Fruit fly (Drosophila melanogaster) whole organism, embryonic: ENCODE measurements around the gene mei-P22.

Experiments
- Awh ChIP-seq: fragments of 200-800 bp; sonication (Bioruptor generic); IDR thresholded peaks from 2 replicates; pipeline ENCODE4, ENCODE4 v1.3.6; 2022; ENCODE audit warnings: missing biosample characterization, missing genetic modification characterization
- CG11696 ChIP-seq: fragments of 200-800 bp; sonication (Bioruptor generic); IDR thresholded peaks from 2 replicates; pipeline ENCODE4 v1.3.6; 2022; ENCODE audit warnings: missing biosample characterization, missing genetic modification characterization
- CG12155 ChIP-seq: fragments of 200-800 bp; sonication (Bioruptor generic); optimal IDR thresholded peaks from 3 replicates; lab custom pipeline; 2016; ENCODE audit warnings: missing biosample characterization, missing genetic modification characterization
- CG14710 ChIP-seq: fragments of 200-800 bp; sonication (Bioruptor generic); optimal IDR thresholded peaks from 3 replicates; lab custom pipeline; 2019; ENCODE audit warnings: missing biosample characterization, mild to moderate bottlenecking, missing genetic modification characterization, moderate library complexity
- CG15011 ChIP-seq: fragments of 200-800 bp; sonication (Bioruptor generic); optimal IDR thresholded peaks from 3 replicates; lab custom pipeline; 2018; ENCODE audit warnings: missing biosample characterization, mild to moderate bottlenecking, missing genetic modification characterization
- CG16863 ChIP-seq: fragments of 200-800 bp; sonication (Bioruptor generic); optimal IDR thresholded peaks from 3 replicates; lab custom pipeline; 2016; ENCODE audit warnings: missing biosample characterization, missing genetic modification characterization
- CG17186 ChIP-seq: fragments of 200-800 bp; sonication (Bioruptor generic); optimal IDR thresholded peaks from 3 replicates; lab custom pipeline; 2017; ENCODE audit warnings: missing biosample characterization, missing genetic modification reagents, missing genetic modification characterization
- CG17612 ChIP-seq: fragments of 200-800 bp; sonication (Bioruptor generic); IDR thresholded peaks from 2 replicates; pipeline ENCODE4 v1.3.6; 2022; ENCODE audit warnings: missing biosample characterization, missing genetic modification characterization
- CG34224 ChIP-seq: fragments of 200-800 bp; sonication (Bioruptor generic); IDR thresholded peaks from 3 replicates; pipeline ENCODE4 v1.3.6; 2022; ENCODE audit warnings: missing biosample characterization, missing genetic modification characterization; ENCODE audit not compliant: partially characterized antibody
- CG3726 ChIP-seq: fragments of 200-800 bp; sonication (Bioruptor generic); IDR thresholded peaks from 3 replicates; pipeline ENCODE4, ENCODE4 v1.3.6; 2022; ENCODE audit warnings: missing biosample characterization, missing genetic modification characterization
- CG4328 ChIP-seq: fragments of 200-800 bp; sonication (Bioruptor generic); optimal IDR thresholded peaks from 3 replicates; lab custom pipeline; 2017; ENCODE audit warnings: missing biosample characterization, missing genetic modification reagents, missing genetic modification characterization
- CG6765 ChIP-seq: fragments of 200-800 bp; sonication (Bioruptor generic); optimal IDR thresholded peaks from 3 replicates; lab custom pipeline; 2017; ENCODE audit warnings: missing biosample characterization, mild to moderate bottlenecking, missing genetic modification characterization
- CG7556 ChIP-seq: fragments of 200-800 bp; sonication (Bioruptor generic); optimal IDR thresholded peaks from 2 replicates; lab custom pipeline; 2017; ENCODE audit warnings: missing biosample characterization, mild to moderate bottlenecking, missing genetic modification characterization
- CG7928 ChIP-seq: fragments of 200-800 bp; sonication (Bioruptor generic); optimal IDR thresholded peaks from 2 replicates; lab custom pipeline; 2017; ENCODE audit warnings: missing biosample characterization, mild to moderate bottlenecking, missing genetic modification characterization
- CG8281 ChIP-seq: fragments of 200-800 bp; sonication (Bioruptor generic); optimal IDR thresholded peaks from 2 replicates; lab custom pipeline; 2018; ENCODE audit warnings: missing biosample characterization, mild to moderate bottlenecking, missing genetic modification characterization, moderate library complexity
- CG9932 ChIP-seq: fragments of 200-800 bp; sonication (Bioruptor generic); IDR thresholded peaks from 2 replicates; pipeline ENCODE4 v1.3.6; 2022; ENCODE audit warnings: missing biosample characterization, missing genetic modification characterization
- Dfd ChIP-seq, 2 experiments: fragments of >200 bp; optimal IDR thresholded peaks; 2 replicates each; lab custom pipeline; 2017; ENCODE audit warnings: missing biosample characterization in 2 of 2, missing genetic modification characterization in 2 of 2
- E2f2 ChIP-seq: fragments of 200-800 bp; sonication (Bioruptor generic); IDR thresholded peaks from 2 replicates; pipeline ENCODE4 v1.3.6; 2022; ENCODE audit warnings: missing biosample characterization, missing genetic modification characterization
- Eip74EF ChIP-seq, 2 experiments: fragments of 200-800 bp in 1 of 2; fragments of >200 bp in 1 of 2; sonication (Bioruptor generic) in 1 of 2; optimal IDR thresholded peaks; 2 replicates each; lab custom pipeline; 2017 to 2019; ENCODE audit warnings: missing biosample characterization in 2 of 2, missing genetic modification characterization in 2 of 2, mild to moderate bottlenecking in 1 of 2, moderate library complexity in 1 of 2
- Ets65A ChIP-seq: fragments of 200-800 bp; sonication (Bioruptor generic); peaks from one replicate; lab custom pipeline; 2016; ENCODE audit warnings: missing biosample characterization, missing genetic modification characterization
- Fer2 ChIP-seq: fragments of 200-800 bp; sonication (Bioruptor generic); optimal IDR thresholded peaks from 2 replicates; lab custom pipeline; 2018; ENCODE audit warnings: missing biosample characterization, mild to moderate bottlenecking, missing genetic modification characterization, moderate library complexity
- H2.0 ChIP-seq: fragments of 200-800 bp; sonication (Bioruptor generic); IDR thresholded peaks from 2 replicates; pipeline ENCODE4 v1.3.6; 2022; ENCODE audit warnings: missing biosample characterization, missing genetic modification characterization
- Hr78 ChIP-seq, 2 experiments: fragments of 200-800 bp in 1 of 2; fragments of >200 bp in 1 of 2; sonication (Bioruptor generic) in 1 of 2; optimal IDR thresholded peaks; 2 replicates each; lab custom pipeline; 2017 to 2019; ENCODE audit warnings: missing biosample characterization in 2 of 2, missing genetic modification characterization in 2 of 2, mild to moderate bottlenecking in 1 of 2, moderate library complexity in 1 of 2
- NfI ChIP-seq: fragments of 200-800 bp; sonication (Bioruptor generic); optimal IDR thresholded peaks from 3 replicates; lab custom pipeline; 2018; ENCODE audit warnings: missing biosample characterization, mild to moderate bottlenecking, missing genetic modification characterization, moderate library complexity
- Rx ChIP-seq: fragments of 200-800 bp; sonication (Bioruptor generic); IDR thresholded peaks from 2 replicates; pipeline ENCODE4 v1.3.6; 2022; ENCODE audit warnings: missing biosample characterization, missing genetic modification characterization
- Sin3A ChIP-seq: fragments of >200 bp; optimal IDR thresholded peaks from 2 replicates; lab custom pipeline; 2018
- Spps ChIP-seq: fragments of 200-800 bp; sonication (Bioruptor generic); optimal IDR thresholded peaks from 2 replicates; lab custom pipeline; 2018; ENCODE audit warnings: missing biosample characterization, mild to moderate bottlenecking, missing genetic modification characterization
- Trl ChIP-seq, 3 experiments: fragments of >200 bp in 2 of 3; fragments of 200-800 bp in 1 of 3; sonication (Bioruptor generic) in 1 of 3; optimal IDR thresholded peaks; 2 replicates in 1 of 3; 3 replicates in 2 of 3; lab custom pipeline; 2016 to 2017; ENCODE audit warnings: missing biosample characterization in 1 of 3, missing genetic modification characterization in 1 of 3
- YL-1 ChIP-seq: fragments of 200-800 bp; sonication (Bioruptor generic); optimal IDR thresholded peaks from 3 replicates; lab custom pipeline; 2017; ENCODE audit warnings: missing biosample characterization, mild to moderate bottlenecking, missing genetic modification characterization
- al ChIP-seq: fragments of 200-800 bp; sonication (Bioruptor generic); IDR thresholded peaks from 2 replicates; pipeline ENCODE4 v1.3.6; 2022; ENCODE audit warnings: missing biosample characterization, missing genetic modification characterization
- aop ChIP-seq: fragments of 200-800 bp; sonication (Bioruptor generic); IDR thresholded peaks from 2 replicates; pipeline ENCODE4 v1.3.6; 2022; ENCODE audit warnings: missing biosample characterization, missing genetic modification characterization
- ase ChIP-seq: fragments of 200-800 bp; sonication (Bioruptor generic); IDR thresholded peaks from 3 replicates; pipeline ENCODE4 v1.3.6; 2022; ENCODE audit warnings: missing biosample characterization, missing genetic modification characterization
- ato ChIP-seq: fragments of 200-800 bp; sonication (Bioruptor generic); IDR thresholded peaks from 2 replicates; pipeline ENCODE4 v1.3.6; 2022; ENCODE audit warnings: missing biosample characterization, missing genetic modification characterization; ENCODE audit not compliant: partially characterized antibody
- az2 ChIP-seq: fragments of 200-800 bp; sonication (Bioruptor generic); optimal IDR thresholded peaks from 3 replicates; lab custom pipeline; 2016; ENCODE audit warnings: missing biosample characterization, missing genetic modification characterization
- bowl ChIP-seq: fragments of 200-800 bp; sonication (Bioruptor generic); IDR thresholded peaks from 2 replicates; pipeline ENCODE4 v1.3.6; 2022; ENCODE audit warnings: missing biosample characterization, missing genetic modification characterization
- caup ChIP-seq: fragments of 200-800 bp; sonication (Bioruptor generic); optimal IDR thresholded peaks from 3 replicates; lab custom pipeline; 2017; ENCODE audit warnings: missing biosample characterization, mild to moderate bottlenecking, missing genetic modification characterization, moderate library complexity; ENCODE audit not compliant: severe bottlenecking
- dan ChIP-seq: fragments of 200-800 bp; sonication (Bioruptor generic); IDR thresholded peaks from 2 replicates; pipeline ENCODE4 v1.3.6; 2022; ENCODE audit warnings: missing biosample characterization, missing genetic modification characterization
- dmrt11E ChIP-seq: fragments of 200-800 bp; sonication (Bioruptor generic); optimal IDR thresholded peaks from 3 replicates; lab custom pipeline; 2018; ENCODE audit warnings: missing biosample characterization, mild to moderate bottlenecking, missing genetic modification characterization, moderate library complexity
- lov ChIP-seq, 2 experiments: fragments of 200-800 bp in 1 of 2; fragments of >200 bp in 1 of 2; sonication (Bioruptor generic) in 1 of 2; IDR thresholded peaks in 1 of 2; optimal IDR thresholded peaks in 1 of 2; 2 replicates in 1 of 2; 3 replicates in 1 of 2; pipeline versions ENCODE4 v1.3.6 to Lab custom; 2017 to 2022; ENCODE audit warnings: missing biosample characterization in 1 of 2, missing genetic modification characterization in 1 of 2
- nau ChIP-seq: fragments of 200-800 bp; sonication (Bioruptor generic); optimal IDR thresholded peaks from 3 replicates; lab custom pipeline; 2017; ENCODE audit warnings: missing biosample characterization, mild to moderate bottlenecking, missing genetic modification characterization, missing genetic modification reagents
- nerfin-1 ChIP-seq: fragments of 200-800 bp; sonication (Bioruptor generic); optimal IDR thresholded peaks from 3 replicates; lab custom pipeline; 2019; ENCODE audit warnings: missing biosample characterization, mild to moderate bottlenecking, missing genetic modification characterization, moderate library complexity
- repo ChIP-seq: fragments of 200-800 bp; sonication (Bioruptor generic); optimal IDR thresholded peaks from 2 replicates; lab custom pipeline; 2016; ENCODE audit warnings: missing biosample characterization, missing genetic modification characterization
- sr ChIP-seq: fragments of 200-800 bp; sonication (Bioruptor generic); IDR thresholded peaks from 3 replicates; pipeline ENCODE4 v1.3.6; 2022; ENCODE audit warnings: missing biosample characterization, missing genetic modification characterization
- tap ChIP-seq: fragments of 200-800 bp; optimal IDR thresholded peaks from 3 replicates; lab custom pipeline; 2019; ENCODE audit warnings: missing biosample characterization, mild to moderate bottlenecking, missing genetic modification characterization, moderate library complexity
- tll ChIP-seq, 2 experiments: fragments of 200-800 bp in 1 of 2; fragments of >200 bp in 1 of 2; sonication (Bioruptor generic) in 1 of 2; optimal IDR thresholded peaks; 2 replicates each; lab custom pipeline; 2017 to 2019; ENCODE audit warnings: missing biosample characterization in 2 of 2, missing genetic modification characterization in 2 of 2, mild to moderate bottlenecking in 1 of 2, moderate library complexity in 1 of 2
- tup ChIP-seq: fragments of 200-800 bp; sonication (Bioruptor generic); optimal IDR thresholded peaks from 2 replicates; lab custom pipeline; 2016; ENCODE audit warnings: missing biosample characterization, mild to moderate bottlenecking, missing genetic modification characterization, moderate library complexity
- z ChIP-seq: fragments of 200-800 bp; sonication (Bioruptor generic); IDR thresholded peaks from 3 replicates; pipeline ENCODE4 v1.3.6; 2022; ENCODE audit warnings: missing biosample characterization, missing genetic modification characterization
- zen ChIP-seq: fragments of 200-800 bp; sonication (Bioruptor generic); optimal IDR thresholded peaks from 3 replicates; lab custom pipeline; 2018; ENCODE audit warnings: missing biosample characterization, mild to moderate bottlenecking, missing genetic modification characterization, moderate library complexity
- zfh1 ChIP-seq: fragments of 200-800 bp; sonication (Bioruptor generic); IDR thresholded peaks from 3 replicates; pipeline ENCODE4 v1.3.6; 2022; ENCODE audit warnings: missing biosample characterization, missing genetic modification characterization

The mei-P22 gene

dm6 chr3L:7250469-7250868 lies 6.3 kb downstream of the mei-P22 start, which contains the start of gene MED4 (continued):
- TF ChIP-seq Sin3A (lab: Kevin White, UChicago) (peak; percentile 60), lov (optimal IDR thresholded peaks at IDR 0.05; lab: Kevin White, UChicago) (no peak), lov (GFP tag; IDR thresholded peaks at IDR 0.05; lab: Robert Waterston, UW) (no peak), CG11696 (GFP tag; lab: Robert Waterston, UW) (no peak), bowl (GFP tag; lab: Robert Waterston, UW) (peak; percentile 54; the same call in 1 of the 2 replicates), tll (GFP tag; optimal IDR thresholded peaks at IDR 0.05; lab: Kevin White, UChicago) (no peak), CG3726 (GFP tag; lab: Robert Waterston, UW) (0 out of 3 replicates have a peak, but pooled peaks have one; percentile 16), CG9932 (GFP tag; lab: Robert Waterston, UW) (peak; percentile 80), CG6765 (GFP tag; lab: Kevin White, UChicago) (peak; percentile 60), tup (GFP tag; lab: Kevin White, UChicago) (peak; percentile 28), Fer2 (tag; lab: Kevin White, UChicago) (no peak), aop (GFP tag; lab: Robert Waterston, UW) (peak; percentile 39; the same call in 1 of the 2 replicates), YL-1 (GFP tag; lab: Kevin White, UChicago) (peak; percentile 68), CG14710 (tag; lab: Kevin White, UChicago) (peak; percentile 75), zen (tag; lab: Kevin White, UChicago) (peak; percentile 68), ato (GFP tag; lab: Robert Waterston, UW) (no peak), H2.0 (GFP tag; lab: Robert Waterston, UW) (peak; percentile 72), CG4328 (GFP tag; lab: Kevin White, UChicago) (no peak), Spps (no peak), CG7556 (peak; percentile 62), Awh (peak; percentile 67), ase (peak; percentile 77), tap (tag; lab: Kevin White, UChicago) (peak; percentile 52), Trl (optimal IDR thresholded peaks at IDR 0.05; lab: Kevin White, UChicago) (no peak), Trl (GFP tag; optimal IDR thresholded peaks at IDR 0.05; lab: Kevin White, UChicago) (peak; percentile 84), CG17612 (GFP tag; lab: Robert Waterston, UW) (no peak), Hr78 (GFP tag; optimal IDR thresholded peaks at IDR 0.05; lab: Kevin White, UChicago) (no peak), nerfin-1 (tag; lab: Kevin White, UChicago) (peak; percentile 51), CG16863 (peak; percentile 83), caup (GFP tag; lab: Kevin White, UChicago) (peak; percentile 75), Ets65A (GFP tag; lab: Kevin White, UChicago) (peak; percentile 98), CG17186 (GFP tag; lab: Kevin White, UChicago) (peak; percentile 76), CG15011 (no peak), Eip74EF (GFP tag; optimal IDR thresholded peaks at IDR 0.05; lab: Kevin White, UChicago) (peak in 1 of 2 experiments; percentile 26), sr (GFP tag; lab: Robert Waterston, UW) (0 out of 3 replicates have a peak, but pooled peaks have one; percentile 24), CG34224 (peak; percentile 18; the same call in 1 of the 3 replicates), dan (GFP tag; lab: Robert Waterston, UW) (no peak), CG8281 (tag; lab: Kevin White, UChicago) (peak; percentile 18), CG12155 (GFP tag; lab: Kevin White, UChicago) (peak; percentile 82), repo (GFP tag; lab: Kevin White, UChicago) (peak; percentile 83), Rx (GFP tag; lab: Robert Waterston, UW) (peak; percentile 62), al (GFP tag; lab: Robert Waterston, UW) (peak; percentile 52; the same call in 1 of the 2 replicates), zfh1 (GFP tag; lab: Robert Waterston, UW) (peak; percentile 76; the same call in 2 of the 3 replicates), az2 (GFP tag; lab: Kevin White, UChicago) (peak; percentile 81), NfI (GFP tag; lab: Kevin White, UChicago) (peak; percentile 82), CG7928 (GFP tag; lab: Kevin White, UChicago) (peak; percentile 37), z (GFP tag; lab: Robert Waterston, UW) (no peak), dmrt11E (tag; lab: Kevin White, UChicago) (peak; percentile 43), nau (GFP tag; lab: Kevin White, UChicago) (no peak), Dfd (GFP tag; optimal IDR thresholded peaks at IDR 0.05; lab: Kevin White, UChicago) (no peak), E2f2 (GFP tag; lab: Robert Waterston, UW) (peak; percentile 67; the same call in 1 of the 2 replicates)
